Worm (Caenorhabditis elegans) whole organism, L4/young adult: ENCODE data around the gene egl-38.

Experiments used
- W03F9.2 ChIP-seq: fragments of 150-350 bp; optimal IDR thresholded peaks from 2 replicates; lab custom pipeline; 2014; ENCODE audit warnings: missing biosample characterization, missing genetic modification characterization
- dao-5 ChIP-seq: sonication (generic microtip); optimal IDR thresholded peaks from 2 replicates; lab custom pipeline; 2016; ENCODE audit warnings: missing genotype, missing genetic modification characterization, moderate library complexity, missing compliant biosample characterization
- him-1 ChIP-seq: sonication (generic microtip); optimal IDR thresholded peaks from 2 replicates; lab custom pipeline; 2016; ENCODE audit warnings: missing genotype, missing genetic modification reagents, missing genetic modification characterization, missing compliant biosample characterization

DNA sequence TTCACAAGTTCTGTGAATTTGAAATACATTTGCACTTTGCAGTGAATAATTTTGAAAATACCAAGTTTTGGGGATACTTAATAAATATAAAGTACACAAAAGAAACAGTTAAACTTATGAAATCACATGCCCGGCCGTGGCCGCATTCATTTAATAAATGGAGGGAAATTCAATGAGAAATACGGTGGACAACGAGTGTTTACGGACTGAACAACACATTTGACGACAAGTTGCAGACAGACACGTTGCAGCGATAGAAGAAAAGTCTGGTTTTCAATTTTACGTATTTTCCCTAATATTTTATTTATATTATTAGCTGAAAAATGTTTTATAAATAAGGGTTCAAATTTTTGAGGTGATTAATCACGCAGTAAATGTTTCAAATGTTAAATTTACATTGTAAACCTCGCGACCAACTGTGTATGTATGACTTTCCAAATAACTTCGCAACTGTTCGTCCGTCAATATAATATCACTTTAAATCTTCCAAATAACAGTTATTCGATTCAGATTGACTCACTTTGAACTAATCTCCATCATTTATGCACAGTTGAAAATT is 41.2 kb upstream of the egl-38 start, which contains the start of gene copg-1:
- peak; percentile 7 for TF ChIP-seq him-1
- no peak for TF ChIP-seq dao-5 (tag; lab: Kevin White, UChicago)
- TF ChIP-seq W03F9.2 (tag; lab: Kevin White, UChicago), result peak; percentile 63
